Worm (Caenorhabditis elegans) whole organism, L3 larva: Measurements from ENCODE around the gene srz-44.

Experiments used
- ceh-9 ChIP-seq: sonication (generic microtip); optimal IDR thresholded peaks from 2 replicates; lab custom pipeline; 2018; ENCODE audit warnings: missing biosample characterization, missing genetic modification characterization
- egl-27 ChIP-seq: sonication (generic microtip); optimal IDR thresholded peaks from 4 replicates; lab custom pipeline; 2017; ENCODE audit warnings: missing biosample characterization, missing genetic modification reagents, missing genetic modification characterization
- fos-1 ChIP-seq: fragments of 150-350 bp; optimal IDR thresholded peaks from 2 replicates; lab custom pipeline; 2014; ENCODE audit warnings: missing biosample characterization, missing genetic modification characterization
- lsy-12 ChIP-seq: sonication (generic microtip); optimal IDR thresholded peaks from 2 replicates; lab custom pipeline; 2016; ENCODE audit warnings: mild to moderate bottlenecking, missing genetic modification characterization, missing compliant biosample characterization
- nhr-237 ChIP-seq: fragments of 150-350 bp; optimal IDR thresholded peaks from 2 replicates; lab custom pipeline; 2014; ENCODE audit warnings: missing biosample characterization, missing genetic modification characterization
- nhr-77 ChIP-seq: fragments of 150-350 bp; optimal IDR thresholded peaks from 2 replicates; lab custom pipeline; 2014; ENCODE audit warnings: missing biosample characterization, missing genetic modification characterization
- sea-2 ChIP-seq: fragments of 150-350 bp; sonication (generic microtip); optimal IDR thresholded peaks from 4 replicates; lab custom pipeline; 2014; ENCODE audit warnings: missing biosample characterization, missing genetic modification reagents, missing genetic modification characterization
- unc-62 ChIP-seq: fragments of 150-350 bp; sonication (generic microtip); optimal IDR thresholded peaks from 4 replicates; lab custom pipeline; 2014; ENCODE audit warnings: missing biosample characterization, missing genetic modification reagents, missing genetic modification characterization
- zag-1 ChIP-seq: fragments of 150-350 bp; optimal IDR thresholded peaks from 2 replicates; lab custom pipeline; 2014; ENCODE audit warnings: missing biosample characterization, missing genetic modification characterization
- ztf-11 ChIP-seq: fragments of 150-350 bp; optimal IDR thresholded peaks from 2 replicates; lab custom pipeline; 2014; ENCODE audit warnings: missing biosample characterization, missing genetic modification characterization

ce11 chrV:15661580-15661979 lies 22.8 kb upstream of the srz-44 start:
- TF ChIP-seq nhr-77 (tag; lab: Kevin White, UChicago) (no peak), ceh-9 (no peak), lsy-12 (no peak), zag-1 (tag; lab: Kevin White, UChicago) (no peak), sea-2 (no peak), fos-1 (tag; lab: Kevin White, UChicago) (no peak), egl-27 (tag; lab: Kevin White, UChicago) (no peak), ztf-11 (tag; lab: Kevin White, UChicago) (no peak), nhr-237 (no peak), unc-62 (GFP tag; lab: Kevin White, UChicago) (no peak)
